Fruit fly (Drosophila melanogaster): Measurements from ENCODE around the gene Cyp313b1.

Gene Cyp313b1

DNA sequence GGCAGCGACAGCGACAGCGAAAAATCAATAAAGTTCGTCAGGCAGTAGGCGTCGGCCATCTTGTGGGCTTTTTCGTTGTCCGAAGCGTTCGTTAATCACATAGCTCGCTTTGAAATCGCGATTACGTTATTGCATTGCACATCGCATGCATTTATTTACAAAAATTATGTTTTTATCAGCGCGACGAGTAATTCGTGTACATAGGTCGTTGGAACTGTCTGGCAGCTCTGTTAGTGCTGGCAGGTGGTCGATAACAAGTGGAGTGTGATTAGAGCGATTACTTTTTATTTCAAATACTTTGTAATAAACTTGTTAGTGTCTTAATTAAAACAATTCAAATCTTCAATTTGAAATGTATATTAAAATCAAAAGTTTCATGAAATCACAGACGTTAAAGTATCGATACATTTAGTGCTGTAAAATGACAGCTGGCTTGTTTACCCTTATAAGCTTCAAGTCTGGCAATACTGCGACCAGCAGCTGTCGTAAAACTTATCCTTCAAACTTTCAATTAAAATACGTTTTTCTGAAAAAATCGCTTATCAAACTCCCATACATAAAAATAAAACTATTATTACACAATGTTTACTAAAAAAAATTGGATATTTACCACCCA lies 18.3 kb upstream of the Cyp313b1 start, which contains the start of gene CG8032 (continued):
- no peak for TF ChIP-seq lola (GFP tag; optimal IDR thresholded peaks at IDR 0.05)
- no peak for TF ChIP-seq Dfd (GFP tag; optimal IDR thresholded peaks at IDR 0.05)

DNA sequence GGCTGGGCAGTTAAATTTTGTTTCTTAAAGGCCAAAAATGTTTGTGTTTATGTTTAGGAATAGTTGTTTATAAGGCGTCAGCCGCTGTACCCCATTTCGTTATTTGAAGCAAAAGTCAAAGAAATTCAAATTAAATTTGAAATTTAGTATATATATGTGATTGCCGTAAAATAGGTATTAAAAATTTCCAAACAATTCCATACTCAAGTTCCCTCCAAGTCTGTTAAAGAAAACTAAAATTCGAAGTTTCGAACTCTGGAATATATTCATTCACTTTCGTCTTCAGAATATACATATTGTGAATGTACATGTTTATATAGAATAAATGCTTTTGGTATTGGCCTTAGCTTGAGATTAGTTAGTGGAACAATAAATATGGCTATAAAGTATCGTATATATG lies 15.2 kb upstream of the Cyp313b1 start, which contains the start of gene bel:
TSS of gene bel (minus strand) at position 101 of the 400 bp plus-strand sequence.
- TF ChIP-seq OdsH (GFP tag; optimal IDR thresholded peaks at IDR 0.05) (no peak), brk (GFP tag; optimal IDR thresholded peaks at IDR 0.05) (no peak), Vsx2 (GFP tag; optimal IDR thresholded peaks at IDR 0.05; ENCODE audit: partially characterized antibody) (no peak), Jra (GFP tag; optimal IDR thresholded peaks at IDR 0.05) (no peak), CrebA (GFP tag; optimal IDR thresholded peaks at IDR 0.05; ENCODE audit: borderline replicate concordance) (no peak), jim (GFP tag; optimal IDR thresholded peaks at IDR 0.05) (no peak), Dfd (GFP tag; optimal IDR thresholded peaks at IDR 0.05) (no peak), usp (GFP tag; optimal IDR thresholded peaks at IDR 0.05) (no peak), h (GFP tag; optimal IDR thresholded peaks at IDR 0.05) (no peak), Mio (GFP tag; optimal IDR thresholded peaks at IDR 0.05) (no peak), Myc (optimal IDR thresholded peaks at IDR 0.05) (no peak), Dif (GFP tag; optimal IDR thresholded peaks at IDR 0.05; ENCODE audit: partially characterized antibody) (no peak), CG32264 (GFP tag; optimal IDR thresholded peaks at IDR 0.05) (no peak), foxo (GFP tag; optimal IDR thresholded peaks at IDR 0.05) (no peak), Hnf4 (GFP tag; optimal IDR thresholded peaks at IDR 0.05) (no peak)

DNA sequence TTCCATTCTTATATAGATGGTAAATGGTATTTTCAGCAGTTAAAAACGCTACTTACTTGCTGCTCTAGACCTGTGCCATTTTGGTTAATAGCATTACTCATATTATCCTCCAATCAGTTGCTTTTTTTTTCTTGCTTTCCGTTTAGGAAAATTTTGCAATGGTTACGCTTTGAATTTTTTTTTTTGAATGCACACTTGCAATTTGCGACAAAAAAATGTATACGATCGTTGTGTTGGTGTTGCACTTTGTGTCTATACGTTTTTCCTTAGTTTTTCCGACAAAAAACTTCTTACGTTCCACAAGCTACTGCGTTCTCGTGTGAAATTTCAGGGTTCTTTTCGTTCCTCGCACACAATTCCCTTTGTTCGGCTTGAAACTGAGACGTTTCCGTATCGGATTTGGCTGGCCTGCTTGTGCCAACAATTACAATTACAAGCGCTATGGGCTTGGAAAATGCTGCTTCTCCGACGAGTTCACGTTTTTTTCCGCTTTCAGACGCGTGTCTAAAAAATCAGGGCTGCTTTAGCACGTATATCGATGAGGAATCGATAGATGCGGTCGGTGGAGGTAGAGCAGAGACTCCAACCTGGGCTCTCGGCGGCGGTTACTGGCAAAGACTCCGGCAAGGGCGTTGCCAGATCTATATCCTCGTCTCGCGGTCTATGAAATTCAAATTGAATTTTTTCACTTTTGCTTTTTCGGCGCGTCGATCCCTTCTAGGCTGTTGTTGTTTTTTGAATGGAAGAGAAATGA lies 14.6 kb upstream of the Cyp313b1 start:
- TF ChIP-seq dsf (GFP tag; optimal IDR thresholded peaks at IDR 0.05; ENCODE audit: borderline replicate concordance) (no peak), rgr (GFP tag; optimal IDR thresholded peaks at IDR 0.05) (peak; percentile 68), sv (GFP tag; optimal IDR thresholded peaks at IDR 0.05) (no peak), CG9705 (GFP tag; optimal IDR thresholded peaks at IDR 0.05) (no peak), Jra (GFP tag; optimal IDR thresholded peaks at IDR 0.05) (no peak), dl (GFP tag; optimal IDR thresholded peaks at IDR 0.05; ENCODE audit: insufficient read depth in 1 of 2, partially characterized antibody in 2 of 2) (no peak), ey (GFP tag; optimal IDR thresholded peaks at IDR 0.05) (peak; percentile 2), HLH106 (tag; optimal IDR thresholded peaks at IDR 0.05) (peak; percentile 38), Abd-B (GFP tag; optimal IDR thresholded peaks at IDR 0.05) (no peak), Dfd (GFP tag; optimal IDR thresholded peaks at IDR 0.05) (no peak), Rel (GFP tag; optimal IDR thresholded peaks at IDR 0.05) (no peak), Rel (tag; optimal IDR thresholded peaks at IDR 0.05) (peak; percentile 63), Hr78 (GFP tag; optimal IDR thresholded peaks at IDR 0.05) (no peak), Dif (GFP tag; optimal IDR thresholded peaks at IDR 0.05; ENCODE audit: partially characterized antibody) (peak; percentile 42), br (GFP tag; optimal IDR thresholded peaks at IDR 0.05) (peak; percentile 12), lola (GFP tag; optimal IDR thresholded peaks at IDR 0.05) (no peak), Mio (GFP tag; optimal IDR thresholded peaks at IDR 0.05) (no peak), CrebA (GFP tag; optimal IDR thresholded peaks at IDR 0.05; ENCODE audit: borderline replicate concordance) (no peak), tai (GFP tag; optimal IDR thresholded peaks at IDR 0.05) (no peak), h (GFP tag; optimal IDR thresholded peaks at IDR 0.05) (peak; percentile 93), Sp1 (GFP tag; optimal IDR thresholded peaks at IDR 0.05) (peak; percentile 60), foxo (GFP tag; optimal IDR thresholded peaks at IDR 0.05) (peak in 1 of 2 experiments; percentile 46), GATAd (GFP tag; optimal IDR thresholded peaks at IDR 0.05) (no peak), usp (GFP tag; optimal IDR thresholded peaks at IDR 0.05) (no peak), Myc (optimal IDR thresholded peaks at IDR 0.05) (peak; percentile 50), OdsH (GFP tag; optimal IDR thresholded peaks at IDR 0.05) (no peak), dmrt93B (GFP tag; optimal IDR thresholded peaks at IDR 0.05) (no peak), Vsx2 (GFP tag; optimal IDR thresholded peaks at IDR 0.05; ENCODE audit: partially characterized antibody) (no peak), woc (GFP tag; optimal IDR thresholded peaks at IDR 0.05) (no peak), pan (optimal IDR thresholded peaks at IDR 0.05) (no peak), jim (GFP tag; optimal IDR thresholded peaks at IDR 0.05) (no peak), brk (GFP tag; optimal IDR thresholded peaks at IDR 0.05) (no peak), sage (GFP tag; optimal IDR thresholded peaks at IDR 0.05) (no peak), Hr83 (GFP tag; optimal IDR thresholded peaks at IDR 0.05; ENCODE audit: poor library complexity, severe bottlenecking) (peak; percentile 32), Hnf4 (GFP tag; optimal IDR thresholded peaks at IDR 0.05) (peak; percentile 29), psq (GFP tag; optimal IDR thresholded peaks at IDR 0.05) (no peak), fru (GFP tag; optimal IDR thresholded peaks at IDR 0.05) (peak; percentile 15), N (GFP tag; optimal IDR thresholded peaks at IDR 0.05) (no peak), CG32264 (GFP tag; optimal IDR thresholded peaks at IDR 0.05) (no peak)
